Worm (Caenorhabditis elegans): Measurements from ENCODE around the gene cest-34.

ce11 chrV:6726279-6726678 is 49.7 kb downstream of the cest-34 start:
- TF ChIP-seq jun-1 (tag; optimal IDR thresholded peaks at IDR 0.05) = no peak
- no peak for TF ChIP-seq lin-39 (tag; optimal IDR thresholded peaks at IDR 0.05)
- no peak for TF ChIP-seq mab-9 (GFP tag; IDR thresholded peaks at IDR 0.05)
- TF ChIP-seq C04F5.9 (tag; optimal IDR thresholded peaks at IDR 0.05) = no peak
- TF ChIP-seq mdl-1 (tag; optimal IDR thresholded peaks at IDR 0.05) = no peak
- no peak for TF ChIP-seq ama-1 (optimal IDR thresholded peaks at IDR 0.05)
- TF ChIP-seq F16B12.6 (tag; optimal IDR thresholded peaks at IDR 0.05) = no peak
- TF ChIP-seq aly-2 (tag; optimal IDR thresholded peaks at IDR 0.05) = no peak
- TF ChIP-seq nhr-20 (tag; optimal IDR thresholded peaks at IDR 0.05) = no peak
- no peak for TF ChIP-seq rnt-1 (tag; optimal IDR thresholded peaks at IDR 0.05)
- no peak for TF ChIP-seq elt-2 (tag; optimal IDR thresholded peaks at IDR 0.05)
